Fruit fly (Drosophila melanogaster) whole organism, embryonic: ENCODE data around the gene Ptx1.

Experiments used
- BEAF-32 ChIP-seq: fragments of 200-800 bp; sonication (Bioruptor generic); optimal IDR thresholded peaks from 3 replicates; lab custom pipeline; 2017; ENCODE audit warnings: missing biosample characterization, missing genetic modification characterization, mild to moderate bottlenecking, moderate library complexity, missing genetic modification reagents
- CG15514 ChIP-seq: fragments of 200-800 bp; sonication (Bioruptor generic); optimal IDR thresholded peaks from 3 replicates; lab custom pipeline; 2017; ENCODE audit warnings: missing biosample characterization, missing genetic modification characterization, mild to moderate bottlenecking, moderate library complexity, missing genetic modification reagents
- CG17361 ChIP-seq: fragments of 200-800 bp; sonication (Bioruptor generic); IDR thresholded peaks from 3 replicates; pipeline ENCODE4 v1.3.6; 2022; ENCODE audit warnings: missing biosample characterization, missing genetic modification characterization
- CG32532 ChIP-seq: fragments of 200-800 bp; sonication (Bioruptor generic); IDR thresholded peaks from 2 replicates; pipeline ENCODE4 v1.3.6; 2022; ENCODE audit warnings: missing biosample characterization, missing genetic modification characterization
- CG6654 ChIP-seq: fragments of 200-800 bp; sonication (Bioruptor generic); optimal IDR thresholded peaks from 2 replicates; lab custom pipeline; 2017; ENCODE audit warnings: missing biosample characterization, mild to moderate bottlenecking, missing genetic modification characterization
- aop ChIP-seq: fragments of 200-800 bp; sonication (Bioruptor generic); IDR thresholded peaks from 2 replicates; pipeline ENCODE4 v1.3.6; 2022; ENCODE audit warnings: missing biosample characterization, missing genetic modification characterization
- dpn ChIP-seq, 2 experiments: fragments of 200-800 bp; sonication (Bioruptor generic); optimal IDR thresholded peaks; 3 replicates each; lab custom pipeline; 2016; ENCODE audit warnings: missing biosample characterization in 2 of 2, missing genetic modification characterization in 2 of 2
- gsb ChIP-seq: fragments of 200-800 bp; sonication (Bioruptor generic); IDR thresholded peaks from 2 replicates; pipeline ENCODE4 v1.3.6; 2022; ENCODE audit warnings: missing biosample characterization, missing genetic modification characterization
- sd ChIP-seq: fragments of 200-800 bp; sonication (Bioruptor generic); optimal IDR thresholded peaks from 3 replicates; lab custom pipeline; 2018; ENCODE audit warnings: missing biosample characterization, mild to moderate bottlenecking, missing genetic modification characterization, moderate library complexity

dm6 chr3R:30936407-30936806 is 23.9 kb downstream of the Ptx1 start, which contains the start of gene CG15549:
- no peak for TF ChIP-seq CG32532 (GFP tag; lab: Robert Waterston, UW)
- TF ChIP-seq sd (tag; lab: Kevin White, UChicago) = no peak
- no peak for TF ChIP-seq CG17361 (GFP tag; lab: Robert Waterston, UW)
- TF ChIP-seq CG6654 (GFP tag; lab: Kevin White, UChicago) = no peak
- no peak for TF ChIP-seq CG15514 (GFP tag; lab: Kevin White, UChicago)
- TF ChIP-seq aop (GFP tag; lab: Robert Waterston, UW) = no peak
- no peak for TF ChIP-seq BEAF-32
- no peak for TF ChIP-seq dpn (GFP tag; optimal IDR thresholded peaks at IDR 0.05; lab: Kevin White, UChicago)
- TF ChIP-seq gsb (GFP tag; lab: Robert Waterston, UW) = no peak
